Fruit fly (Drosophila melanogaster) whole organism, embryonic: ENCODE data around the gene CG4313.

ENCODE experiments used
- Abd-B ChIP-seq: fragments of 200-800 bp; sonication (Bioruptor generic); optimal IDR thresholded peaks from 2 replicates; lab custom pipeline; 2018; ENCODE audit warnings: missing biosample characterization, mild to moderate bottlenecking, missing genetic modification characterization, moderate library complexity
- Antp ChIP-seq: fragments of 200-800 bp; sonication (Bioruptor generic); optimal IDR thresholded peaks from 3 replicates; lab custom pipeline; 2016; ENCODE audit warnings: missing biosample characterization, missing genetic modification characterization
- BtbVII ChIP-seq: fragments of 200-800 bp; sonication (Bioruptor generic); optimal IDR thresholded peaks from 3 replicates; lab custom pipeline; 2017; ENCODE audit warnings: missing biosample characterization, mild to moderate bottlenecking, missing genetic modification characterization
- CG10147 ChIP-seq: fragments of 200-800 bp; sonication (Bioruptor generic); optimal IDR thresholded peaks from 2 replicates; lab custom pipeline; 2019; ENCODE audit warnings: missing biosample characterization, mild to moderate bottlenecking, missing genetic modification characterization, moderate library complexity
- CG10209 ChIP-seq: fragments of 200-800 bp; sonication (Bioruptor generic); optimal IDR thresholded peaks from 3 replicates; lab custom pipeline; 2017; ENCODE audit warnings: missing biosample characterization, mild to moderate bottlenecking, missing genetic modification characterization, missing genetic modification reagents
- CG10366 ChIP-seq: fragments of 200-800 bp; sonication (Bioruptor generic); IDR thresholded peaks from 2 replicates; pipeline ENCODE4 v1.3.6; 2022; ENCODE audit warnings: missing biosample characterization, missing genetic modification characterization
- CG10543 ChIP-seq: fragments of 200-800 bp; sonication (Bioruptor generic); optimal IDR thresholded peaks from 3 replicates; lab custom pipeline; 2017; ENCODE audit warnings: missing biosample characterization, mild to moderate bottlenecking, missing genetic modification characterization, moderate library complexity
- CG12942 ChIP-seq: fragments of 200-800 bp; sonication (Bioruptor generic); optimal IDR thresholded peaks from 3 replicates; lab custom pipeline; 2016; ENCODE audit warnings: missing biosample characterization, missing genetic modification characterization
- CG17186 ChIP-seq: fragments of 200-800 bp; sonication (Bioruptor generic); optimal IDR thresholded peaks from 3 replicates; lab custom pipeline; 2017; ENCODE audit warnings: missing biosample characterization, missing genetic modification reagents, missing genetic modification characterization
- CG17829 ChIP-seq: fragments of 200-800 bp; optimal IDR thresholded peaks from 2 replicates; lab custom pipeline; 2019; ENCODE audit warnings: missing biosample characterization, mild to moderate bottlenecking, missing genetic modification characterization, moderate library complexity
- CG18011 ChIP-seq: fragments of 200-800 bp; sonication (Bioruptor generic); optimal IDR thresholded peaks from 2 replicates; lab custom pipeline; 2017; ENCODE audit warnings: missing biosample characterization, missing genetic modification characterization, mild to moderate bottlenecking, moderate library complexity, missing genotype
- CG34376 ChIP-seq: fragments of 200-800 bp; sonication (Bioruptor generic); optimal IDR thresholded peaks from 2 replicates; lab custom pipeline; 2018; ENCODE audit warnings: missing biosample characterization, mild to moderate bottlenecking, missing genetic modification characterization
- CG3995 ChIP-seq: fragments of 200-800 bp; sonication (Bioruptor generic); optimal IDR thresholded peaks from 3 replicates; lab custom pipeline; 2016; ENCODE audit warnings: missing biosample characterization, missing genetic modification characterization
- CG6254 ChIP-seq: fragments of 200-800 bp; sonication (Bioruptor generic); optimal IDR thresholded peaks from 3 replicates; lab custom pipeline; 2017; ENCODE audit warnings: mild to moderate bottlenecking, missing biosample characterization, missing genetic modification reagents, missing genetic modification characterization
- CG7556 ChIP-seq: fragments of 200-800 bp; sonication (Bioruptor generic); optimal IDR thresholded peaks from 2 replicates; lab custom pipeline; 2017; ENCODE audit warnings: missing biosample characterization, mild to moderate bottlenecking, missing genetic modification characterization
- Dref ChIP-seq: fragments of 200-800 bp; sonication (Bioruptor generic); IDR thresholded peaks from 2 replicates; pipeline ENCODE4 v1.3.6; 2022; ENCODE audit warnings: missing biosample characterization, missing genetic modification characterization
- E2f2 ChIP-seq: fragments of 200-800 bp; sonication (Bioruptor generic); IDR thresholded peaks from 2 replicates; pipeline ENCODE4 v1.3.6; 2022; ENCODE audit warnings: missing biosample characterization, missing genetic modification characterization
- Ets65A ChIP-seq: fragments of 200-800 bp; sonication (Bioruptor generic); peaks from one replicate; lab custom pipeline; 2016; ENCODE audit warnings: missing biosample characterization, missing genetic modification characterization
- Fer1 ChIP-seq: fragments of 200-800 bp; sonication (Bioruptor generic); optimal IDR thresholded peaks from 2 replicates; lab custom pipeline; 2017; ENCODE audit warnings: missing biosample characterization, mild to moderate bottlenecking, missing genetic modification characterization
- H2.0 ChIP-seq: fragments of 200-800 bp; sonication (Bioruptor generic); IDR thresholded peaks from 2 replicates; pipeline ENCODE4 v1.3.6; 2022; ENCODE audit warnings: missing biosample characterization, missing genetic modification characterization
- HLH3B ChIP-seq: fragments of 200-800 bp; sonication (Bioruptor generic); IDR thresholded peaks from 2 replicates; pipeline ENCODE4 v1.3.6; 2022; ENCODE audit warnings: missing biosample characterization, missing genetic modification characterization
- HLH54F ChIP-seq: fragments of 200-800 bp; sonication (Bioruptor generic); optimal IDR thresholded peaks from 3 replicates; lab custom pipeline; 2016; ENCODE audit warnings: missing biosample characterization, missing genetic modification characterization
- Hey ChIP-seq: fragments of 200-800 bp; sonication (Bioruptor generic); optimal IDR thresholded peaks from 3 replicates; lab custom pipeline; 2018; ENCODE audit warnings: missing biosample characterization, mild to moderate bottlenecking, missing genetic modification characterization
- HmgZ ChIP-seq: fragments of 200-800 bp; sonication (Bioruptor generic); optimal IDR thresholded peaks from 2 replicates; lab custom pipeline; 2018; ENCODE audit warnings: missing biosample characterization, mild to moderate bottlenecking, missing genetic modification characterization
- Hr3 ChIP-seq: fragments of 200-800 bp; sonication (Bioruptor generic); optimal IDR thresholded peaks from 3 replicates; lab custom pipeline; 2016; ENCODE audit warnings: missing biosample characterization, missing genetic modification characterization
- NFAT ChIP-seq: fragments of 200-800 bp; sonication (Bioruptor generic); IDR thresholded peaks from 2 replicates; pipeline ENCODE4 v1.3.6; 2022; ENCODE audit warnings: missing biosample characterization, missing genetic modification characterization
- Nf-YB ChIP-seq: fragments of 200-800 bp; sonication (Bioruptor generic); optimal IDR thresholded peaks from 3 replicates; lab custom pipeline; 2019; ENCODE audit warnings: missing biosample characterization, mild to moderate bottlenecking, missing genetic modification characterization, moderate library complexity
- Scr ChIP-seq: fragments of 200-800 bp; sonication (Bioruptor generic); IDR thresholded peaks from 2 replicates; pipeline ENCODE4 v1.3.6; 2022; ENCODE audit warnings: missing biosample characterization, missing genetic modification characterization; ENCODE audit not compliant: partially characterized antibody
- Sox100B ChIP-seq: fragments of 200-800 bp; sonication (Bioruptor generic); optimal IDR thresholded peaks from 3 replicates; lab custom pipeline; 2018; ENCODE audit warnings: missing biosample characterization, mild to moderate bottlenecking, missing genetic modification characterization
- cg ChIP-seq: fragments of 200-800 bp; sonication (Bioruptor generic); optimal IDR thresholded peaks from 3 replicates; lab custom pipeline; 2019; ENCODE audit warnings: missing biosample characterization, mild to moderate bottlenecking, missing genetic modification characterization, moderate library complexity
- chif ChIP-seq, 2 experiments: fragments of 200-800 bp; sonication (Bioruptor generic); optimal IDR thresholded peaks; 3 replicates each; lab custom pipeline; 2016; ENCODE audit warnings: missing biosample characterization in 2 of 2, missing genetic modification characterization in 2 of 2
- ewg ChIP-seq: fragments of 200-800 bp; sonication (Bioruptor generic); optimal IDR thresholded peaks from 3 replicates; lab custom pipeline; 2017; ENCODE audit warnings: mild to moderate bottlenecking, missing biosample characterization, missing genetic modification reagents, missing genetic modification characterization
- fu2 ChIP-seq: fragments of 200-800 bp; sonication (Bioruptor generic); optimal IDR thresholded peaks from 2 replicates; lab custom pipeline; 2016; ENCODE audit warnings: missing biosample characterization, missing genetic modification characterization
- gem ChIP-seq: fragments of 200-800 bp; sonication (Bioruptor generic); optimal IDR thresholded peaks from 2 replicates; lab custom pipeline; 2019; ENCODE audit warnings: missing biosample characterization, mild to moderate bottlenecking, missing genetic modification characterization, moderate library complexity
- gfzf ChIP-seq: fragments of 200-800 bp; sonication (Bioruptor generic); optimal IDR thresholded peaks from 2 replicates; lab custom pipeline; 2016; ENCODE audit warnings: missing biosample characterization, mild to moderate bottlenecking, missing genetic modification characterization, moderate library complexity
- gro ChIP-seq: fragments of 200-800 bp; sonication (Bioruptor generic); optimal IDR thresholded peaks from 2 replicates; lab custom pipeline; 2016; ENCODE audit warnings: missing biosample characterization, missing genetic modification characterization
- gsb ChIP-seq: fragments of 200-800 bp; sonication (Bioruptor generic); IDR thresholded peaks from 2 replicates; pipeline ENCODE4 v1.3.6; 2022; ENCODE audit warnings: missing biosample characterization, missing genetic modification characterization
- lola ChIP-seq, 3 experiments: fragments of >200 bp in 2 of 3; fragments of 200-800 bp in 1 of 3; sonication (Bioruptor generic) in 1 of 3; optimal IDR thresholded peaks; 2 replicates each; lab custom pipeline; 2017 to 2019; ENCODE audit warnings: missing biosample characterization in 3 of 3, missing genetic modification characterization in 3 of 3, mild to moderate bottlenecking in 1 of 3, moderate library complexity in 1 of 3
- nom ChIP-seq: fragments of 200-800 bp; sonication (Bioruptor generic); optimal IDR thresholded peaks from 2 replicates; lab custom pipeline; 2017; ENCODE audit warnings: missing biosample characterization, missing genetic modification characterization, mild to moderate bottlenecking, moderate library complexity, missing genetic modification reagents
- p53 ChIP-seq: fragments of 200-800 bp; sonication (Bioruptor generic); optimal IDR thresholded peaks from 2 replicates; lab custom pipeline; 2016; ENCODE audit warnings: missing biosample characterization, missing genetic modification characterization
- ro ChIP-seq: fragments of 200-800 bp; sonication (Bioruptor generic); IDR thresholded peaks from 2 replicates; pipeline ENCODE4 v1.3.6; 2022; ENCODE audit warnings: missing biosample characterization, missing genetic modification characterization
- slbo ChIP-seq: fragments of 200-800 bp; sonication (Bioruptor generic); IDR thresholded peaks from 2 replicates; pipeline ENCODE4 v1.3.6; 2022; ENCODE audit warnings: missing biosample characterization, missing genetic modification characterization
- sqz ChIP-seq: fragments of 200-800 bp; sonication (Bioruptor generic); optimal IDR thresholded peaks from 3 replicates; lab custom pipeline; 2018; ENCODE audit warnings: missing biosample characterization, mild to moderate bottlenecking, missing genetic modification characterization
- stwl ChIP-seq: fragments of 200-800 bp; sonication (Bioruptor generic); optimal IDR thresholded peaks from 3 replicates; lab custom pipeline; 2018; ENCODE audit warnings: missing biosample characterization, mild to moderate bottlenecking, missing genetic modification characterization, moderate library complexity
- trh ChIP-seq: fragments of 200-800 bp; sonication (Bioruptor generic); optimal IDR thresholded peaks from 2 replicates; lab custom pipeline; 2016; ENCODE audit warnings: missing biosample characterization, missing genetic modification characterization
- twi ChIP-seq: fragments of 200-800 bp; optimal IDR thresholded peaks from 2 replicates; lab custom pipeline; 2019; ENCODE audit warnings: missing biosample characterization, mild to moderate bottlenecking, missing genetic modification characterization, moderate library complexity
- unc-4 ChIP-seq: fragments of 200-800 bp; sonication (Bioruptor generic); IDR thresholded peaks from 2 replicates; pipeline ENCODE4 v1.3.6; 2022; ENCODE audit warnings: missing biosample characterization, missing genetic modification characterization; ENCODE audit not compliant: partially characterized antibody
- vvl ChIP-seq: fragments of 200-800 bp; sonication (Bioruptor generic); IDR thresholded peaks from 2 replicates; pipeline ENCODE4 v1.3.6; 2022; ENCODE audit warnings: missing biosample characterization, missing genetic modification characterization
- zfh1 ChIP-seq: fragments of 200-800 bp; sonication (Bioruptor generic); IDR thresholded peaks from 3 replicates; pipeline ENCODE4 v1.3.6; 2022; ENCODE audit warnings: missing biosample characterization, missing genetic modification characterization

CG4313 gene

DNA sequence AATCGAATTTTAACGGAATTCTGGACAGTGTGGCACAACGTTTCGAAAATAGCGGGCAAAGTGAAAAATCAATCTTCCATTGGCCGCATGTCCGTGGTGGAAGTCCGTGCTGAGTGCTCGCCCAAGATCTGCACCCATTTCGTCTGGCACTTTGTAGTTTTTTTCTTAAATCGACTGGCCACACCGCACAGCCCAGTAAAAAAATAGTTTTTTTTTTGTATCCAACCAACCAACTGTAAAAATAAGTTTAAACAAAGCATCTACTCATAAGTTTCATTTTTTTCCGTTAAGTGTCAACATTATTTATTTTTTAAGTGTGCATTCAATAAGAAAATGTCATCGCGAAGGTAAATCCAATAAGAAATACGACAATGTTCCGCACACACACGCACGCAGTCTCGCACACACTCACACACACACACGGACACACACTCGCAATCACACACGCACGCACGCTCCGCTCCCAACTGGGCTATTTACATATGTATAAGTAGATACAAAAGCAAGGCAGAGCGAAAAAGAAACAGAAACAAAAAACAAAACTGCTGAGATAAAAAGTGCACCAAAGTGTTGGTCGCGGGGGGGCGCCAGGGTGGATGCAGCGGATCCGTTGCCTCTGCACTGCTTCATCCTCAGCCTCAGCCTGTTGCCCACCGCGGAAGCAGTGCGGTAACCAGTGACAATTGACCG, 52.5 kb downstream of the CG4313 start, which contains the start of gene csw (continued):
- no peak for TF ChIP-seq CG7556 (GFP tag; lab: Kevin White, UChicago)
- TF ChIP-seq gfzf (GFP tag; lab: Kevin White, UChicago) = peak; percentile 98
- peak; percentile 79 for TF ChIP-seq CG17186
- TF ChIP-seq twi = no peak
- peak; percentile 45 for TF ChIP-seq Abd-B (GFP tag; lab: Kevin White, UChicago)
- TF ChIP-seq fu2 (GFP tag; lab: Kevin White, UChicago) = peak; percentile 41
- TF ChIP-seq CG10209 = no peak
- peak; percentile 1 for TF ChIP-seq trh (GFP tag; lab: Kevin White, UChicago)
- TF ChIP-seq HmgZ = peak; percentile 80
- peak; percentile 97 for TF ChIP-seq sqz (GFP tag; lab: Kevin White, UChicago)
- TF ChIP-seq stwl (tag; lab: Kevin White, UChicago) = peak; percentile 54
- peak; percentile 90 for TF ChIP-seq Ets65A (GFP tag; lab: Kevin White, UChicago)
- 0 out of 2 replicates have a peak, but pooled peaks have one; percentile 14 for TF ChIP-seq unc-4 (GFP tag; lab: Robert Waterston, UW)
- TF ChIP-seq gsb (GFP tag; lab: Robert Waterston, UW) = no peak
- peak; percentile 33 for TF ChIP-seq Fer1 (GFP tag; lab: Kevin White, UChicago)
- no peak for TF ChIP-seq H2.0 (GFP tag; lab: Robert Waterston, UW)
- peak; percentile 32 for TF ChIP-seq gem (tag; lab: Kevin White, UChicago)
- TF ChIP-seq HLH54F (GFP tag; lab: Kevin White, UChicago) = peak; percentile 49
- peak; percentile 54 for TF ChIP-seq Dref (GFP tag; lab: Robert Waterston, UW)
- no peak for TF ChIP-seq CG17829 (tag; lab: Kevin White, UChicago)
- peak; percentile 54; the same call in 2 of the 3 replicates for TF ChIP-seq zfh1 (GFP tag; lab: Robert Waterston, UW)
- TF ChIP-seq CG10147 (GFP tag; lab: Kevin White, UChicago) = no peak
- TF ChIP-seq BtbVII (GFP tag; lab: Kevin White, UChicago) = no peak
- peak; percentile 20 for TF ChIP-seq CG3995 (GFP tag; lab: Kevin White, UChicago)
- TF ChIP-seq Nf-YB = peak; percentile 23
- TF ChIP-seq ewg = peak; percentile 61
- TF ChIP-seq Hey (tag; lab: Kevin White, UChicago) = no peak
- peak; percentile 72 for TF ChIP-seq CG10543 (GFP tag; lab: Kevin White, UChicago)
- peak; percentile 0 to 54 for TF ChIP-seq chif (GFP tag; optimal IDR thresholded peaks at IDR 0.05; lab: Kevin White, UChicago)
- peak; percentile 76 for TF ChIP-seq slbo (GFP tag; lab: Robert Waterston, UW)
- TF ChIP-seq CG18011 = peak; percentile 95
- peak; percentile 25; the same call in 1 of the 2 replicates for TF ChIP-seq vvl (GFP tag; lab: Robert Waterston, UW)
- peak; percentile 99 for TF ChIP-seq nom (GFP tag; lab: Kevin White, UChicago)
- TF ChIP-seq cg (GFP tag; lab: Kevin White, UChicago) = peak; percentile 99
- peak; percentile 18 for TF ChIP-seq CG34376 (GFP tag; lab: Kevin White, UChicago)
- peak in 1 of 3 experiments; percentile 60 for TF ChIP-seq lola (GFP tag; optimal IDR thresholded peaks at IDR 0.05; lab: Kevin White, UChicago)
- TF ChIP-seq CG10366 = peak; percentile 34
- peak; percentile 20 for TF ChIP-seq CG6254 (GFP tag; lab: Kevin White, UChicago)
- TF ChIP-seq p53 (GFP tag; lab: Kevin White, UChicago) = peak; percentile 42
- 0 out of 2 replicates have a peak, but pooled peaks have one; percentile 14 for TF ChIP-seq NFAT (GFP tag; lab: Robert Waterston, UW)
- no peak for TF ChIP-seq Sox100B (GFP tag; lab: Kevin White, UChicago)
- no peak for TF ChIP-seq Scr (GFP tag; lab: Robert Waterston, UW)
- TF ChIP-seq Hr3 = peak; percentile 3
- TF ChIP-seq E2f2 (GFP tag; lab: Robert Waterston, UW) = peak; percentile 83
- TF ChIP-seq HLH3B = no peak
- TF ChIP-seq ro (GFP tag; lab: Robert Waterston, UW) = no peak
- TF ChIP-seq CG12942 (GFP tag; lab: Kevin White, UChicago) = peak; percentile 28
- peak; percentile 60 for TF ChIP-seq Antp (GFP tag; lab: Kevin White, UChicago)
- peak; percentile 71 for TF ChIP-seq gro (GFP tag; lab: Kevin White, UChicago)
